Fruit fly (Drosophila melanogaster) whole organism, prepupa: ENCODE measurements around the gene CalpC.

Experiments
- CG11294 ChIP-seq: fragments of 200-800 bp; sonication (Bioruptor generic); IDR thresholded peaks from 2 replicates; pipeline ENCODE4 v1.3.6; 2022; ENCODE audit warnings: missing biosample characterization, missing genetic modification characterization
- CG11902 ChIP-seq: fragments of 200-800 bp; sonication (Bioruptor generic); optimal IDR thresholded peaks from 3 replicates; lab custom pipeline; 2016; ENCODE audit warnings: missing biosample characterization, missing genetic modification characterization
- CG15336 ChIP-seq: fragments of 200-800 bp; sonication (Bioruptor generic); IDR thresholded peaks from 2 replicates; pipeline ENCODE4 v1.3.6; 2022; ENCODE audit warnings: missing biosample characterization, missing genetic modification characterization
- CG16779 ChIP-seq: fragments of 200-800 bp; sonication (Bioruptor generic); optimal IDR thresholded peaks from 3 replicates; lab custom pipeline; 2017; ENCODE audit warnings: missing biosample characterization, mild to moderate bottlenecking, missing genetic modification characterization
- CG31627 ChIP-seq: fragments of 200-800 bp; sonication (Bioruptor generic); optimal IDR thresholded peaks from 3 replicates; lab custom pipeline; 2016; ENCODE audit warnings: missing biosample characterization, missing genetic modification characterization
- CG32006 ChIP-seq: fragments of 200-800 bp; sonication (Bioruptor generic); optimal IDR thresholded peaks from 3 replicates; lab custom pipeline; 2017; ENCODE audit warnings: missing biosample characterization, mild to moderate bottlenecking, missing genetic modification characterization
- CG34406 ChIP-seq: fragments of 200-800 bp; sonication (Bioruptor generic); optimal IDR thresholded peaks from 3 replicates; lab custom pipeline; 2016; ENCODE audit warnings: missing biosample characterization, missing genetic modification characterization
- CG3919 ChIP-seq: fragments of 200-800 bp; sonication (Bioruptor generic); optimal IDR thresholded peaks from 3 replicates; lab custom pipeline; 2016; ENCODE audit warnings: missing biosample characterization, missing genetic modification characterization
- CG6163 ChIP-seq: fragments of 200-800 bp; sonication (Bioruptor generic); IDR thresholded peaks from 3 replicates; pipeline ENCODE4 v1.3.6; 2022; ENCODE audit warnings: missing biosample characterization, missing genetic modification characterization
- CG6276 ChIP-seq: fragments of 200-800 bp; sonication (Bioruptor generic); optimal IDR thresholded peaks from 2 replicates; lab custom pipeline; 2017; ENCODE audit warnings: missing biosample characterization, mild to moderate bottlenecking, missing genetic modification characterization
- CG6792 ChIP-seq: fragments of 200-800 bp; sonication (Bioruptor generic); optimal IDR thresholded peaks from 3 replicates; lab custom pipeline; 2016; ENCODE audit warnings: missing biosample characterization, missing genetic modification characterization
- CG6808 ChIP-seq: fragments of 200-800 bp; sonication (Bioruptor generic); optimal IDR thresholded peaks from 3 replicates; lab custom pipeline; 2017; ENCODE audit warnings: missing biosample characterization, missing genetic modification characterization, mild to moderate bottlenecking, moderate library complexity, missing genetic modification reagents
- CG6854 ChIP-seq: fragments of 200-800 bp; sonication (Bioruptor generic); optimal IDR thresholded peaks from 2 replicates; lab custom pipeline; 2017; ENCODE audit warnings: missing biosample characterization, mild to moderate bottlenecking, missing genetic modification characterization
- CG7368 ChIP-seq: fragments of 200-800 bp; sonication (Bioruptor generic); optimal IDR thresholded peaks from 3 replicates; lab custom pipeline; 2016; ENCODE audit warnings: missing biosample characterization, missing genetic modification characterization
- CG8119 ChIP-seq: fragments of 200-800 bp; sonication (Bioruptor generic); IDR thresholded peaks from 3 replicates; pipeline ENCODE4 v1.3.6; 2022; ENCODE audit warnings: missing biosample characterization, missing genetic modification characterization
- CG8319 ChIP-seq: fragments of 200-800 bp; sonication (Bioruptor generic); optimal IDR thresholded peaks from 3 replicates; lab custom pipeline; 2016; ENCODE audit warnings: missing biosample characterization, missing genetic modification characterization
- CG8632 ChIP-seq: fragments of 200-800 bp; sonication (Bioruptor generic); optimal IDR thresholded peaks from 3 replicates; lab custom pipeline; 2016; ENCODE audit warnings: missing biosample characterization, missing genetic modification characterization
- CG9139 ChIP-seq: fragments of 200-800 bp; sonication (Bioruptor generic); optimal IDR thresholded peaks from 3 replicates; lab custom pipeline; 2017; ENCODE audit warnings: missing biosample characterization, mild to moderate bottlenecking, missing genetic modification characterization
- Eip75B ChIP-seq: fragments of 200-800 bp; sonication (Bioruptor generic); optimal IDR thresholded peaks from 3 replicates; lab custom pipeline; 2016; ENCODE audit warnings: missing biosample characterization, missing genetic modification characterization
- Eip93F ChIP-seq: fragments of 200-800 bp; sonication (Bioruptor generic); optimal IDR thresholded peaks from 2 replicates; lab custom pipeline; 2016; ENCODE audit warnings: missing biosample characterization, mild to moderate bottlenecking, missing genetic modification characterization
- Ets96B ChIP-seq: fragments of 200-800 bp; optimal IDR thresholded peaks from 2 replicates; lab custom pipeline; 2019; ENCODE audit warnings: missing biosample characterization, mild to moderate bottlenecking, missing genetic modification characterization, moderate library complexity
- Gug ChIP-seq: fragments of 200-800 bp; sonication (Bioruptor generic); IDR thresholded peaks from 2 replicates; pipeline ENCODE4 v1.3.6; 2022; ENCODE audit warnings: missing biosample characterization, missing genetic modification characterization
- Hr38 ChIP-seq: sonication (Bioruptor generic); optimal IDR thresholded peaks from 2 replicates; lab custom pipeline; 2016; ENCODE audit warnings: missing biosample characterization, missing genetic modification characterization
- Hr39 ChIP-seq: fragments of 200-800 bp; sonication (Bioruptor generic); optimal IDR thresholded peaks from 2 replicates; lab custom pipeline; 2016; ENCODE audit warnings: missing biosample characterization, missing genetic modification characterization
- Hr4 ChIP-seq: fragments of 200-800 bp; sonication (Bioruptor generic); optimal IDR thresholded peaks from 3 replicates; lab custom pipeline; 2016; ENCODE audit warnings: missing biosample characterization, missing genetic modification characterization
- Lpt ChIP-seq: fragments of 200-800 bp; sonication (Bioruptor generic); optimal IDR thresholded peaks from 3 replicates; lab custom pipeline; 2016; ENCODE audit warnings: missing biosample characterization, missing genetic modification characterization
- OdsH ChIP-seq: fragments of 200-800 bp; sonication (Bioruptor generic); optimal IDR thresholded peaks from 3 replicates; lab custom pipeline; 2016; ENCODE audit warnings: missing biosample characterization, missing genetic modification characterization
- Smox ChIP-seq: fragments of 200-800 bp; sonication (Bioruptor generic); optimal IDR thresholded peaks from 3 replicates; lab custom pipeline; 2016; ENCODE audit warnings: missing biosample characterization, missing genetic modification characterization
- Sox15 ChIP-seq: fragments of 200-800 bp; sonication (Bioruptor generic); optimal IDR thresholded peaks from 3 replicates; lab custom pipeline; 2016; ENCODE audit warnings: missing biosample characterization, missing genetic modification characterization
- achi ChIP-seq: fragments of 200-800 bp; sonication (Bioruptor generic); optimal IDR thresholded peaks from 3 replicates; lab custom pipeline; 2016; ENCODE audit warnings: missing biosample characterization, missing genetic modification characterization
- acj6 ChIP-seq: fragments of 200-800 bp; sonication (Bioruptor generic); optimal IDR thresholded peaks from 3 replicates; lab custom pipeline; 2016; ENCODE audit warnings: missing biosample characterization, missing genetic modification characterization
- cyc ChIP-seq: fragments of 200-800 bp; sonication (Bioruptor generic); optimal IDR thresholded peaks from 3 replicates; lab custom pipeline; 2016; ENCODE audit warnings: missing biosample characterization, missing genetic modification characterization
- dac ChIP-seq: fragments of 200-800 bp; sonication (Bioruptor generic); optimal IDR thresholded peaks from 2 replicates; lab custom pipeline; 2017; ENCODE audit warnings: missing biosample characterization, mild to moderate bottlenecking, missing genetic modification characterization
- dsx ChIP-seq: fragments of 200-800 bp; optimal IDR thresholded peaks from 3 replicates; lab custom pipeline; 2019; ENCODE audit warnings: missing biosample characterization, mild to moderate bottlenecking, missing genetic modification characterization, moderate library complexity; ENCODE audit not compliant: poor library complexity, severe bottlenecking
- esn ChIP-seq: fragments of 200-800 bp; sonication (Bioruptor generic); optimal IDR thresholded peaks from 2 replicates; lab custom pipeline; 2016; ENCODE audit warnings: missing biosample characterization, mild to moderate bottlenecking, missing genetic modification characterization, moderate library complexity
- fd59A ChIP-seq: fragments of 200-800 bp; sonication (Bioruptor generic); optimal IDR thresholded peaks from 2 replicates; lab custom pipeline; 2017; ENCODE audit warnings: missing biosample characterization, mild to moderate bottlenecking, missing genetic modification characterization, missing genetic modification reagents
- fd85E ChIP-seq: fragments of 200-800 bp; sonication (Bioruptor generic); optimal IDR thresholded peaks from 3 replicates; lab custom pipeline; 2016; ENCODE audit warnings: missing biosample characterization, missing genetic modification characterization
- fkh ChIP-seq: fragments of 200-800 bp; sonication (Bioruptor generic); optimal IDR thresholded peaks from 3 replicates; lab custom pipeline; 2017; ENCODE audit warnings: missing biosample characterization, mild to moderate bottlenecking, missing genetic modification characterization, moderate library complexity
- lz ChIP-seq: fragments of 200-800 bp; sonication (Bioruptor generic); optimal IDR thresholded peaks from 3 replicates; lab custom pipeline; 2016; ENCODE audit warnings: missing biosample characterization, missing genetic modification characterization
- net ChIP-seq: fragments of 200-800 bp; sonication (Bioruptor generic); optimal IDR thresholded peaks from 3 replicates; lab custom pipeline; 2016; ENCODE audit warnings: missing biosample characterization, missing genetic modification characterization
- pdm3 ChIP-seq: fragments of 200-800 bp; sonication (Bioruptor generic); optimal IDR thresholded peaks from 3 replicates; lab custom pipeline; 2016; ENCODE audit warnings: missing biosample characterization, missing genetic modification characterization
- salr ChIP-seq, 2 experiments: fragments of 200-800 bp; sonication (Bioruptor generic); optimal IDR thresholded peaks; 3 replicates each; lab custom pipeline; 2016 to 2018; ENCODE audit warnings: missing biosample characterization in 2 of 2, missing genetic modification characterization in 2 of 2, mild to moderate bottlenecking in 1 of 2
- spab ChIP-seq: fragments of 200-800 bp; sonication (Bioruptor generic); optimal IDR thresholded peaks from 2 replicates; lab custom pipeline; 2017; ENCODE audit warnings: missing biosample characterization, mild to moderate bottlenecking, missing genetic modification characterization, missing genetic modification reagents
- ss ChIP-seq, 2 experiments: fragments of 200-800 bp; sonication (Bioruptor generic); optimal IDR thresholded peaks; 2 replicates in 1 of 2; 3 replicates in 1 of 2; lab custom pipeline; 2017 to 2018; ENCODE audit warnings: mild to moderate bottlenecking in 2 of 2, missing biosample characterization in 2 of 2, missing genetic modification characterization in 2 of 2, moderate library complexity in 1 of 2
- svp ChIP-seq: fragments of 200-800 bp; sonication (Bioruptor generic); peaks from one replicate; lab custom pipeline; 2016; ENCODE audit warnings: missing biosample characterization, missing genetic modification characterization
- topi ChIP-seq: fragments of 200-800 bp; sonication (Bioruptor generic); optimal IDR thresholded peaks from 3 replicates; lab custom pipeline; 2016; ENCODE audit warnings: missing biosample characterization, missing genetic modification characterization

CalpC gene

dm6 chrX:16278783-16279182 lies 46.8 kb upstream of the CalpC start (continued):
- peak; percentile 85 for TF ChIP-seq CG3919 (GFP tag; lab: Kevin White, UChicago)
- peak; percentile 83 for TF ChIP-seq CG6276 (GFP tag; lab: Kevin White, UChicago)
- TF ChIP-seq fd85E (GFP tag; lab: Kevin White, UChicago) = peak; percentile 13
- peak; percentile 79 for TF ChIP-seq pdm3 (GFP tag; lab: Kevin White, UChicago)
- TF ChIP-seq salr (GFP tag; optimal IDR thresholded peaks at IDR 0.05; lab: Kevin White, UChicago) = peak; percentile 50 to 80
- peak; percentile 79 for TF ChIP-seq esn (GFP tag; lab: Kevin White, UChicago)
- TF ChIP-seq Eip75B = peak; percentile 78
- TF ChIP-seq Hr39 = peak; percentile 80
- TF ChIP-seq cyc (GFP tag; lab: Kevin White, UChicago) = peak; percentile 65
- peak; percentile 87 for TF ChIP-seq topi (GFP tag; lab: Kevin White, UChicago)
- peak; percentile 75 for TF ChIP-seq CG7368 (GFP tag; lab: Kevin White, UChicago)
- TF ChIP-seq Gug = peak; percentile 71
- TF ChIP-seq Hr4 (GFP tag; lab: Kevin White, UChicago) = peak; percentile 49
- peak; percentile 86 for TF ChIP-seq Ets96B (tag; lab: Kevin White, UChicago)
- TF ChIP-seq CG11294 = peak; percentile 70; the same call in 1 of the 2 replicates
- peak; percentile 79 for TF ChIP-seq OdsH (GFP tag; lab: Kevin White, UChicago)
- peak; percentile 79 for TF ChIP-seq Smox (GFP tag; lab: Kevin White, UChicago)
- TF ChIP-seq CG34406 (GFP tag; lab: Kevin White, UChicago) = peak; percentile 86
- TF ChIP-seq CG11902 (GFP tag; lab: Kevin White, UChicago) = peak; percentile 36
- peak; percentile 80 for TF ChIP-seq acj6
- TF ChIP-seq lz (GFP tag; lab: Kevin White, UChicago) = peak; percentile 78

dm6 chrX:16279340-16279941 lies 46.1 kb upstream of the CalpC start:
- TF ChIP-seq CG3919 (GFP tag; lab: Kevin White, UChicago) (peak; percentile 93), CG6163 (GFP tag; lab: Robert Waterston, UW) (peak; percentile 96), svp (GFP tag; lab: Kevin White, UChicago) (peak; percentile 98), lz (GFP tag; lab: Kevin White, UChicago) (peak; percentile 95), CG6854 (GFP tag; lab: Kevin White, UChicago) (peak; percentile 77), Hr4 (GFP tag; lab: Kevin White, UChicago) (peak; percentile 91), CG9139 (peak; percentile 72), net (peak; percentile 86), CG11294 (peak; percentile 87), CG11902 (GFP tag; lab: Kevin White, UChicago) (peak; percentile 99), salr (GFP tag; optimal IDR thresholded peaks at IDR 0.05; lab: Kevin White, UChicago) (peak; percentile 65 to 79), CG8119 (GFP tag; lab: Robert Waterston, UW) (peak; percentile 75), CG8632 (peak; percentile 88), dsx (GFP tag; lab: Kevin White, UChicago) (peak; percentile 68), acj6 (peak; percentile 89), CG7368 (GFP tag; lab: Kevin White, UChicago) (peak; percentile 94), achi (peak; percentile 87), Hr38 (GFP tag; lab: Kevin White, UChicago) (peak; percentile 5), CG32006 (GFP tag; lab: Kevin White, UChicago) (peak; percentile 89), Eip75B (peak; percentile 93), fd59A (GFP tag; lab: Kevin White, UChicago) (peak; percentile 81), CG8319 (peak; percentile 90), CG16779 (tag; lab: Kevin White, UChicago) (peak; percentile 75), cyc (GFP tag; lab: Kevin White, UChicago) (peak; percentile 95), CG31627 (GFP tag; lab: Kevin White, UChicago) (peak; percentile 96), dac (peak; percentile 58), ss (GFP tag; optimal IDR thresholded peaks at IDR 0.05; lab: Kevin White, UChicago) (peak; percentile 61 to 86), spab (GFP tag; lab: Kevin White, UChicago) (peak; percentile 70), CG6808 (GFP tag; lab: Kevin White, UChicago) (peak; percentile 76), Ets96B (tag; lab: Kevin White, UChicago) (peak; percentile 83), CG15336 (peak; percentile 87), Eip93F (peak; percentile 77), CG6792 (GFP tag; lab: Kevin White, UChicago) (peak; percentile 94), Smox (GFP tag; lab: Kevin White, UChicago) (peak; percentile 84), topi (GFP tag; lab: Kevin White, UChicago) (peak; percentile 92), Sox15 (GFP tag; lab: Kevin White, UChicago) (peak; percentile 95), fkh (GFP tag; lab: Kevin White, UChicago) (peak; percentile 61), fd85E (GFP tag; lab: Kevin White, UChicago) (peak; percentile 83), Lpt (GFP tag; lab: Kevin White, UChicago) (peak; percentile 74)
